Worm (Caenorhabditis elegans): ENCODE data around the gene T01E8.8.

DNA sequence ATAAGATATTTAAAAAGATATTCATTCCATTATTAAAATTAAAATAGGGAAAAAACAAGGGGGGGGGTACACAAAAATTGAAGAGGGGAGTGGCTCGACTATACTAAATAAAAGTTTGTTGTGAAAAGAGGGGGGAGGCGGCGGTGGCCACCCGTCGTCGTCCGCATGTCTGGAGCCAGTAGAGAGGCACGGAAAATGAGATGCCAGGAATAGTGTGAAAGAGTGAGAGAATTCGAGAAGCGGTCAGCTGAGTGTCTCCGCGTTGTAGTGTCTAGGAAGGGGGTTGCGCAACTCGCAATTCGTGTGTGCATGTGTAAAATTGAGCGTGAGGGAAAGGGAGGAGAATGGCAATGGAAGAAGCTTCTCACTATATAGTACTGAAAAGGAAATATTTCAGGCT lies 28.8 kb upstream of the T01E8.8 start:
- TF ChIP-seq nhr-11 (tag; optimal IDR thresholded peaks at IDR 0.05) (no peak), aly-2 (tag; optimal IDR thresholded peaks at IDR 0.05) (no peak), ceh-82 (tag; optimal IDR thresholded peaks at IDR 0.05) (no peak), nhr-23 (tag; optimal IDR thresholded peaks at IDR 0.05) (no peak), nhr-12 (tag; optimal IDR thresholded peaks at IDR 0.05) (no peak), zag-1 (tag; optimal IDR thresholded peaks at IDR 0.05) (no peak), egl-27 (tag; optimal IDR thresholded peaks at IDR 0.05) (no peak)

Data from whole organism, L2 larva.